Worm (Caenorhabditis elegans) whole organism, L1 larva: ENCODE measurements around the gene wrt-2.

Experiments used
- aly-2 ChIP-seq: fragments of 150-350 bp; optimal IDR thresholded peaks from 2 replicates; lab custom pipeline; 2014; ENCODE audit warnings: missing biosample characterization, missing genetic modification characterization
- ama-1 ChIP-seq: fragments of 150-350 bp; optimal IDR thresholded peaks from 2 replicates; lab custom pipeline; 2014
- elt-2 ChIP-seq: sonication (generic microtip); optimal IDR thresholded peaks from 2 replicates; lab custom pipeline; 2016; ENCODE audit warnings: missing genetic modification characterization, mild to moderate bottlenecking, inconsistent platforms, missing compliant biosample characterization, missing genetic modification reagents
- fos-1 ChIP-seq: fragments of 150-350 bp; optimal IDR thresholded peaks from 2 replicates; lab custom pipeline; 2014; ENCODE audit warnings: missing biosample characterization, missing genetic modification characterization
- jun-1 ChIP-seq: fragments of 150-350 bp; optimal IDR thresholded peaks from 2 replicates; lab custom pipeline; 2014; ENCODE audit warnings: missing biosample characterization, missing genetic modification reagents, missing genetic modification characterization
- mdl-1 ChIP-seq, 2 experiments: fragments of 150-350 bp; optimal IDR thresholded peaks; 2 replicates each; lab custom pipeline; 2014 to 2017; ENCODE audit warnings: missing biosample characterization in 2 of 2, missing genetic modification characterization in 2 of 2, inconsistent platforms in 1 of 2
- nhr-11 ChIP-seq: fragments of 150-350 bp; optimal IDR thresholded peaks from 2 replicates; lab custom pipeline; 2014; ENCODE audit warnings: missing biosample characterization, missing genetic modification characterization
- tbx-2 ChIP-seq: sonication (generic microtip); optimal IDR thresholded peaks from 2 replicates; lab custom pipeline; 2016; ENCODE audit warnings: missing genetic modification characterization, missing compliant biosample characterization
- unc-62 ChIP-seq: fragments of 150-350 bp; optimal IDR thresholded peaks from 2 replicates; lab custom pipeline; 2014; ENCODE audit warnings: missing biosample characterization, missing genetic modification reagents, missing genetic modification characterization
- ztf-4 ChIP-seq: fragments of 150-350 bp; optimal IDR thresholded peaks from 2 replicates; lab custom pipeline; 2014; ENCODE audit warnings: missing biosample characterization, missing genetic modification characterization

ce11 chrX:3117204-3117603 is 23.1 kb upstream of the wrt-2 start:
- TF ChIP-seq fos-1 (tag; lab: Kevin White, UChicago) (no peak), tbx-2 (no peak), nhr-11 (tag; lab: Kevin White, UChicago) (no peak), ama-1 (lab: Kevin White, UChicago) (peak; percentile 38), unc-62 (no peak), elt-2 (peak; percentile 79), jun-1 (no peak), aly-2 (tag; lab: Kevin White, UChicago) (peak; percentile 85), mdl-1 (tag; optimal IDR thresholded peaks at IDR 0.05; lab: Kevin White, UChicago) (no peak), ztf-4 (tag; lab: Kevin White, UChicago) (peak; percentile 37)
